Worm (Caenorhabditis elegans) whole organism, late embryonic: ENCODE results near the gene C04C11.25.

ENCODE experiments used
- F13H6.1 ChIP-seq: sonication (generic microtip); optimal IDR thresholded peaks from 2 replicates; lab custom pipeline; 2016; ENCODE audit warnings: missing genetic modification characterization, missing compliant biosample characterization
- K09A11.1 ChIP-seq: sonication (generic microtip); optimal IDR thresholded peaks from 2 replicates; lab custom pipeline; 2017; ENCODE audit warnings: antibody characterized with exemption, mild to moderate bottlenecking, missing genetic modification characterization, missing compliant biosample characterization; ENCODE audit not compliant: insufficient read depth
- T23F11.4 ChIP-seq: fragments of 200-800 bp; sonication (Bioruptor generic); optimal IDR thresholded peaks from 2 replicates; lab custom pipeline; 2018; ENCODE audit warnings: mild to moderate bottlenecking, missing genetic modification characterization, missing compliant biosample characterization
- Y22D7AL.16 ChIP-seq: sonication (generic microtip); optimal IDR thresholded peaks from 2 replicates; lab custom pipeline; 2016; ENCODE audit warnings: missing genetic modification characterization, missing compliant biosample characterization
- ama-1 ChIP-seq: fragments of 150-350 bp; optimal IDR thresholded peaks from 2 replicates; lab custom pipeline; 2014
- ceh-14 ChIP-seq: sonication (generic microtip); optimal IDR thresholded peaks from 2 replicates; lab custom pipeline; 2016; ENCODE audit warnings: missing genotype, missing genetic modification characterization, missing compliant biosample characterization
- ceh-18 ChIP-seq: sonication (generic microtip); optimal IDR thresholded peaks from 2 replicates; lab custom pipeline; 2016; ENCODE audit warnings: missing genetic modification characterization, missing compliant biosample characterization
- ceh-19 ChIP-seq: fragments of 200-800 bp; sonication (Bioruptor generic); optimal IDR thresholded peaks from 2 replicates; lab custom pipeline; 2018; ENCODE audit warnings: mild to moderate bottlenecking, missing genetic modification characterization, missing compliant biosample characterization
- ceh-2 ChIP-seq: sonication (generic microtip); optimal IDR thresholded peaks from 2 replicates; lab custom pipeline; 2016; ENCODE audit warnings: missing genotype, missing genetic modification characterization, missing compliant biosample characterization
- ceh-22 ChIP-seq: sonication (generic microtip); optimal IDR thresholded peaks from 2 replicates; lab custom pipeline; 2017; ENCODE audit warnings: missing biosample characterization, missing genetic modification characterization
- ceh-24 ChIP-seq: sonication (generic microtip); optimal IDR thresholded peaks from 2 replicates; lab custom pipeline; 2016; ENCODE audit warnings: mild to moderate bottlenecking, missing genetic modification characterization, missing compliant biosample characterization
- ceh-30 ChIP-seq: fragments of 150-350 bp; optimal IDR thresholded peaks from 2 replicates; lab custom pipeline; 2014; ENCODE audit warnings: missing biosample characterization, missing genetic modification characterization
- ceh-31 ChIP-seq: sonication (generic microtip); optimal IDR thresholded peaks from 2 replicates; lab custom pipeline; 2016; ENCODE audit warnings: missing genetic modification characterization, missing compliant biosample characterization
- ceh-34 ChIP-seq: sonication (generic microtip); optimal IDR thresholded peaks from 2 replicates; lab custom pipeline; 2016; ENCODE audit warnings: mild to moderate bottlenecking, missing genetic modification characterization, missing compliant biosample characterization
- ceh-45 ChIP-seq: fragments of 200-800 bp; sonication (Bioruptor generic); IDR thresholded peaks from 2 replicates; pipeline ENCODE4 v1.3.6; 2022; ENCODE audit warnings: missing genetic modification reagents, missing genetic modification characterization, missing compliant biosample characterization
- che-1 ChIP-seq: sonication (generic microtip); optimal IDR thresholded peaks from 2 replicates; lab custom pipeline; 2016; ENCODE audit warnings: mild to moderate bottlenecking, missing genetic modification characterization, missing compliant biosample characterization
- elt-2 ChIP-seq: sonication (generic microtip); optimal IDR thresholded peaks from 2 replicates; lab custom pipeline; 2016; ENCODE audit warnings: missing genetic modification reagents, missing genetic modification characterization, missing compliant biosample characterization
- elt-4 ChIP-seq: sonication (generic microtip); optimal IDR thresholded peaks from 2 replicates; lab custom pipeline; 2016; ENCODE audit warnings: missing genetic modification characterization, missing compliant biosample characterization
- ets-4 ChIP-seq: sonication (generic microtip); optimal IDR thresholded peaks from 2 replicates; lab custom pipeline; 2016; ENCODE audit warnings: missing genetic modification characterization, missing compliant biosample characterization
- fax-1 ChIP-seq: sonication (generic microtip); optimal IDR thresholded peaks from 2 replicates; lab custom pipeline; 2016; ENCODE audit warnings: missing genotype, missing genetic modification characterization, missing compliant biosample characterization
- fkh-6 ChIP-seq: sonication (generic microtip); optimal IDR thresholded peaks from 2 replicates; lab custom pipeline; 2016; ENCODE audit warnings: missing genetic modification characterization, missing compliant biosample characterization
- gmeb-2 ChIP-seq: sonication (generic microtip); optimal IDR thresholded peaks from 2 replicates; lab custom pipeline; 2016; ENCODE audit warnings: missing genetic modification characterization, inconsistent platforms, missing compliant biosample characterization
- hlh-30 ChIP-seq: sonication (generic microtip); optimal IDR thresholded peaks from 2 replicates; lab custom pipeline; 2017; ENCODE audit warnings: antibody characterized with exemption, missing genetic modification characterization, missing compliant biosample characterization; ENCODE audit not compliant: insufficient read depth
- hlh-8 ChIP-seq: sonication (generic microtip); optimal IDR thresholded peaks from 2 replicates; lab custom pipeline; 2016; ENCODE audit warnings: missing genotype, missing genetic modification characterization, missing compliant biosample characterization
- lin-11 ChIP-seq: fragments of 200-800 bp; sonication (Bioruptor generic); optimal IDR thresholded peaks from 2 replicates; lab custom pipeline; 2018; ENCODE audit warnings: mild to moderate bottlenecking, missing genetic modification characterization, missing compliant biosample characterization
- madf-2 ChIP-seq: sonication (generic microtip); optimal IDR thresholded peaks from 2 replicates; lab custom pipeline; 2017; ENCODE audit warnings: missing genetic modification characterization, missing compliant biosample characterization
- mec-3 ChIP-seq: sonication (generic microtip); optimal IDR thresholded peaks from 2 replicates; lab custom pipeline; 2016; ENCODE audit warnings: borderline replicate concordance, missing genetic modification characterization, missing compliant biosample characterization
- nfya-1 ChIP-seq: sonication (generic microtip); optimal IDR thresholded peaks from 2 replicates; lab custom pipeline; 2017; ENCODE audit warnings: missing genetic modification characterization, mild to moderate bottlenecking, missing compliant biosample characterization, antibody characterized with exemption, moderate library complexity
- npax-4 ChIP-seq: sonication (generic microtip); optimal IDR thresholded peaks from 2 replicates; lab custom pipeline; 2016; ENCODE audit warnings: missing genetic modification characterization, missing compliant biosample characterization
- odd-2 ChIP-seq: sonication (generic microtip); optimal IDR thresholded peaks from 2 replicates; lab custom pipeline; 2017; ENCODE audit warnings: antibody characterized with exemption, mild to moderate bottlenecking, missing genetic modification characterization, missing compliant biosample characterization
- pax-1 ChIP-seq: fragments of 150-350 bp; optimal IDR thresholded peaks from 2 replicates; lab custom pipeline; 2014; ENCODE audit warnings: missing biosample characterization, missing genetic modification characterization
- pha-4 ChIP-seq: fragments of 150-350 bp; optimal IDR thresholded peaks from 2 replicates; lab custom pipeline; 2018; ENCODE audit warnings: missing biosample characterization, missing genetic modification reagents, missing genetic modification characterization
- pqm-1 ChIP-seq: sonication (generic microtip); optimal IDR thresholded peaks from 2 replicates; lab custom pipeline; 2016; ENCODE audit warnings: missing genetic modification characterization, missing compliant biosample characterization
- rnt-1 ChIP-seq: sonication (generic microtip); optimal IDR thresholded peaks from 2 replicates; lab custom pipeline; 2016; ENCODE audit warnings: missing genetic modification characterization, missing compliant biosample characterization
- sdc-2 ChIP-seq: sonication (generic microtip); optimal IDR thresholded peaks from 2 replicates; lab custom pipeline; 2016; ENCODE audit warnings: missing genotype, missing genetic modification characterization, missing compliant biosample characterization
- sox-2 ChIP-seq: fragments of 200-800 bp; sonication (Bioruptor generic); IDR thresholded peaks from 2 replicates; pipeline ENCODE4 v1.3.6; 2022; ENCODE audit warnings: missing genetic modification reagents, missing genetic modification characterization, missing compliant biosample characterization
- tbx-2 ChIP-seq: sonication (generic microtip); optimal IDR thresholded peaks from 2 replicates; lab custom pipeline; 2016; ENCODE audit warnings: missing genetic modification characterization, missing compliant biosample characterization
- tbx-7 ChIP-seq: sonication (generic microtip); optimal IDR thresholded peaks from 2 replicates; lab custom pipeline; 2016; ENCODE audit warnings: missing genotype, missing genetic modification characterization, missing compliant biosample characterization
- ttx-3 ChIP-seq: sonication (generic microtip); optimal IDR thresholded peaks from 2 replicates; lab custom pipeline; 2016; ENCODE audit warnings: missing genetic modification reagents, missing genetic modification characterization, missing compliant biosample characterization
- unc-3 ChIP-seq, 2 experiments: fragments of 200-800 bp in 1 of 2; sonication (Bioruptor generic) in 1 of 2; sonication (generic microtip) in 1 of 2; conservative IDR thresholded peaks in 1 of 2; optimal IDR thresholded peaks in 1 of 2; 2 replicates each; pipeline versions ENCODE4 v1.3.6 to Lab custom; 2016 to 2022; ENCODE audit warnings: missing compliant biosample characterization in 2 of 2, missing genetic modification characterization in 2 of 2, missing genetic modification reagents in 1 of 2
- unc-42 ChIP-seq: sonication (generic microtip); optimal IDR thresholded peaks from 2 replicates; lab custom pipeline; 2016; ENCODE audit warnings: missing genotype, missing genetic modification characterization, missing compliant biosample characterization
- unc-55 ChIP-seq: sonication (generic microtip); optimal IDR thresholded peaks from 2 replicates; lab custom pipeline; 2017; ENCODE audit warnings: missing biosample characterization, missing genetic modification reagents, missing genetic modification characterization
- unc-86 ChIP-seq: sonication (generic microtip); optimal IDR thresholded peaks from 2 replicates; lab custom pipeline; 2016; ENCODE audit warnings: missing genetic modification characterization, missing compliant biosample characterization

Gene C04C11.25

ce11 chrX:14003538-14003937 lies 11.7 kb downstream of the C04C11.25 start:
- TF ChIP-seq ceh-30 (no peak), F13H6.1 (no peak)

- TF ChIP-seq mec-3 (no peak), ceh-14 (no peak), ceh-30 (no peak), gmeb-2 (tag; lab: Kevin White, UChicago) (no peak), pqm-1 (tag; lab: Kevin White, UChicago) (no peak), ceh-45 (GFP tag; lab: Robert Waterston, UW) (no peak), hlh-30 (no peak), elt-4 (no peak), T23F11.4 (GFP tag; lab: Kevin White, UChicago) (no peak), ceh-2 (tag; lab: Kevin White, UChicago) (no peak), odd-2 (no peak)
These were observed 12.5 kb downstream of the C04C11.25 start for ce11 chrX:14002739-14003138.

ce11 chrX:14001494-14001974 lies 13.7 kb downstream of the C04C11.25 start, which contains the start of gene cytb-5.1:
Gene cytb-5.1 (plus strand): TSS chrX:14001924.
- peak; percentile 7 for TF ChIP-seq tbx-2 (tag; lab: Kevin White, UChicago)
- no peak for TF ChIP-seq unc-86

ce11 chrX:14000198-14000748 lies 15.0 kb downstream of the C04C11.25 start:
- TF ChIP-seq fkh-6 (tag; lab: Kevin White, UChicago) (no peak), fax-1 (no peak), ama-1 (lab: Kevin White, UChicago) (no peak), che-1 (tag; lab: Kevin White, UChicago) (no peak), F13H6.1 (no peak), ceh-18 (tag; lab: Kevin White, UChicago) (no peak), sox-2 (GFP tag; lab: Robert Waterston, UW) (no peak)

- TF ChIP-seq ceh-45 (GFP tag; lab: Robert Waterston, UW) (no peak), pha-4 (tag; lab: Kevin White, UChicago) (no peak), unc-42 (tag; lab: Kevin White, UChicago) (peak; percentile 7), ceh-34 (tag; lab: Kevin White, UChicago) (peak; percentile 9), tbx-7 (tag; lab: Kevin White, UChicago) (no peak), ceh-31 (tag; lab: Kevin White, UChicago) (peak; percentile 28), Y22D7AL.16 (no peak), ceh-19 (GFP tag; lab: Kevin White, UChicago) (no peak), npax-4 (no peak), ttx-3 (tag; lab: Kevin White, UChicago) (no peak), unc-55 (GFP tag; lab: Kevin White, UChicago) (peak; percentile 79), K09A11.1 (no peak), ets-4 (tag; lab: Kevin White, UChicago) (no peak), hlh-30 (no peak), mec-3 (no peak), sox-2 (GFP tag; lab: Robert Waterston, UW) (no peak), hlh-8 (tag; lab: Kevin White, UChicago) (no peak), tbx-2 (tag; lab: Kevin White, UChicago) (peak; percentile 19), ceh-14 (no peak), madf-2 (tag; lab: Kevin White, UChicago) (no peak), elt-4 (no peak), unc-3 (GFP tag; conservative IDR thresholded peaks at IDR 0.05; lab: Robert Waterston, UW) (no peak), unc-3 (tag; optimal IDR thresholded peaks at IDR 0.05; lab: Kevin White, UChicago) (no peak), nfya-1 (peak; percentile 57), F13H6.1 (no peak), ceh-24 (tag; lab: Kevin White, UChicago) (no peak), pax-1 (tag; lab: Kevin White, UChicago) (no peak), sdc-2 (tag; lab: Kevin White, UChicago) (no peak), pqm-1 (tag; lab: Kevin White, UChicago) (no peak), elt-2 (tag; lab: Kevin White, UChicago) (peak; percentile 62), ceh-22 (tag; lab: Kevin White, UChicago) (no peak), rnt-1 (tag; lab: Kevin White, UChicago) (no peak), lin-11 (no peak)
These were observed 19.4 kb downstream of the C04C11.25 start, which contains the start of the genes C31E10.5 and C31E10.6 for ce11 chrX:13995803-13996388. Gene C31E10.5 (minus strand): TSS chrX:13995834. Gene C31E10.6 (plus strand): TSS chrX:13996338.
